Worm (Caenorhabditis elegans) whole organism, L4 larva: ENCODE results near the gene cyp-33C8.

Experiments
- F49E8.2 ChIP-seq: sonication (generic microtip); optimal IDR thresholded peaks from 2 replicates; lab custom pipeline; 2016; ENCODE audit warnings: missing compliant biosample characterization, mild to moderate bottlenecking, missing genetic modification characterization, borderline replicate concordance
- T20F7.1 ChIP-seq: fragments of 200-800 bp; sonication (Bioruptor generic); optimal IDR thresholded peaks from 2 replicates; lab custom pipeline; 2018; ENCODE audit warnings: mild to moderate bottlenecking, missing genetic modification characterization, missing compliant biosample characterization
- T26A8.4 ChIP-seq: fragments of 200-800 bp; sonication (Bioruptor generic); IDR thresholded peaks from 2 replicates; pipeline ENCODE4 v1.3.6; 2022; ENCODE audit warnings: missing genetic modification characterization, missing compliant biosample characterization
- ZK337.2 ChIP-seq: fragments of 200-800 bp; sonication (Bioruptor generic); IDR thresholded peaks from 2 replicates; pipeline ENCODE4 v1.3.6; 2022; ENCODE audit warnings: missing genetic modification reagents, missing genetic modification characterization, missing compliant biosample characterization
- aha-1 ChIP-seq: fragments of 150-350 bp; peaks from one replicate; lab custom pipeline; 2014; ENCODE audit warnings: missing biosample characterization, missing genetic modification characterization
- ceh-20 ChIP-seq: fragments of 200-800 bp; sonication (Bioruptor generic); IDR thresholded peaks from 2 replicates; pipeline ENCODE4 v1.3.6; 2022; ENCODE audit warnings: missing genetic modification reagents, missing genetic modification characterization, missing compliant biosample characterization
- ceh-28 ChIP-seq: fragments of 150-350 bp; optimal IDR thresholded peaks from 2 replicates; lab custom pipeline; 2014; ENCODE audit warnings: missing biosample characterization, missing genetic modification reagents, missing genetic modification characterization
- ceh-44 ChIP-seq: fragments of 200-800 bp; sonication (Bioruptor generic); IDR thresholded peaks from 2 replicates; pipeline ENCODE4 v1.3.6; 2022; ENCODE audit warnings: missing genetic modification reagents, missing genetic modification characterization, missing compliant biosample characterization
- cey-2 ChIP-seq: sonication (generic microtip); optimal IDR thresholded peaks from 3 replicates; lab custom pipeline; 2017; ENCODE audit warnings: missing genetic modification characterization, mild to moderate bottlenecking, missing compliant biosample characterization, antibody characterized with exemption, borderline replicate concordance; ENCODE audit not compliant: insufficient read depth
- dmd-6 ChIP-seq: fragments of 200-800 bp; sonication (Bioruptor generic); IDR thresholded peaks from 2 replicates; pipeline ENCODE4 v1.3.6; 2022; ENCODE audit warnings: missing genetic modification reagents, missing genetic modification characterization, missing compliant biosample characterization
- dmd-9 ChIP-seq: fragments of 200-800 bp; sonication (Bioruptor generic); IDR thresholded peaks from 2 replicates; pipeline ENCODE4 v1.3.6; 2022; ENCODE audit warnings: missing genetic modification reagents, missing genetic modification characterization, missing compliant biosample characterization
- dpl-1 ChIP-seq: fragments of 150-350 bp; optimal IDR thresholded peaks from 2 replicates; lab custom pipeline; 2014; ENCODE audit warnings: missing biosample characterization, missing genetic modification reagents, missing genetic modification characterization
- duxl-1 ChIP-seq: sonication (generic microtip); optimal IDR thresholded peaks from 2 replicates; lab custom pipeline; 2016; ENCODE audit warnings: mild to moderate bottlenecking, missing genetic modification characterization, moderate library complexity, missing compliant biosample characterization; ENCODE audit not compliant: poor library complexity
- egl-43 ChIP-seq: fragments of 200-800 bp; sonication (Bioruptor generic); IDR thresholded peaks from 2 replicates; pipeline ENCODE4 v1.3.6; 2022; ENCODE audit warnings: missing genetic modification reagents, missing genetic modification characterization, missing compliant biosample characterization
- fkh-10 ChIP-seq: fragments of 150-350 bp; optimal IDR thresholded peaks from 2 replicates; lab custom pipeline; 2014; ENCODE audit warnings: missing biosample characterization, missing genetic modification reagents, missing genetic modification characterization
- fos-1 ChIP-seq: fragments of 150-350 bp; optimal IDR thresholded peaks from 2 replicates; lab custom pipeline; 2014; ENCODE audit warnings: missing biosample characterization, missing genetic modification characterization
- jun-1 ChIP-seq: fragments of 150-350 bp; optimal IDR thresholded peaks from 2 replicates; lab custom pipeline; 2014; ENCODE audit warnings: missing biosample characterization, missing genetic modification reagents, missing genetic modification characterization
- lin-15B ChIP-seq: fragments of 150-350 bp; sonication (generic microtip); optimal IDR thresholded peaks from 3 replicates; lab custom pipeline; 2014; ENCODE audit warnings: missing biosample characterization, missing genetic modification characterization
- lin-29 ChIP-seq: fragments of 200-800 bp; sonication (Bioruptor generic); IDR thresholded peaks from 2 replicates; pipeline ENCODE4 v1.3.6; 2022; ENCODE audit warnings: missing genetic modification reagents, missing genetic modification characterization, missing compliant biosample characterization
- lir-3 ChIP-seq: sonication (generic microtip); optimal IDR thresholded peaks from 2 replicates; lab custom pipeline; 2016; ENCODE audit warnings: mild to moderate bottlenecking, missing genetic modification characterization, missing compliant biosample characterization
- mdl-1 ChIP-seq, 2 experiments: fragments of 150-350 bp in 1 of 2; sonication (generic microtip) in 1 of 2; optimal IDR thresholded peaks; 2 replicates each; lab custom pipeline; 2014 to 2017; ENCODE audit warnings: missing biosample characterization in 2 of 2, missing genetic modification characterization in 2 of 2
- mep-1 ChIP-seq: fragments of 150-350 bp; sonication (generic microtip); optimal IDR thresholded peaks from 3 replicates; lab custom pipeline; 2014; ENCODE audit warnings: missing biosample characterization, missing genetic modification characterization
- mxl-2 ChIP-seq: fragments of 200-800 bp; sonication (Bioruptor generic); conservative IDR thresholded peaks from 2 replicates; pipeline ENCODE4 v1.3.6; 2022; ENCODE audit warnings: missing genetic modification reagents, missing genetic modification characterization, missing compliant biosample characterization
- nhr-237 ChIP-seq: sonication (generic microtip); optimal IDR thresholded peaks from 2 replicates; lab custom pipeline; 2017; ENCODE audit warnings: missing biosample characterization, missing genetic modification characterization
- nhr-28 ChIP-seq: fragments of 150-350 bp; optimal IDR thresholded peaks from 2 replicates; lab custom pipeline; 2014; ENCODE audit warnings: missing biosample characterization, missing genetic modification characterization
- nhr-41 ChIP-seq: fragments of 200-800 bp; sonication (Bioruptor generic); IDR thresholded peaks from 2 replicates; pipeline ENCODE4 v1.3.6; 2022; ENCODE audit warnings: missing genetic modification reagents, missing genetic modification characterization, missing compliant biosample characterization
- spr-1 ChIP-seq: sonication (generic microtip); optimal IDR thresholded peaks from 2 replicates; lab custom pipeline; 2016; ENCODE audit warnings: mild to moderate bottlenecking, missing genetic modification characterization, missing compliant biosample characterization
- spr-3 ChIP-seq: fragments of 200-800 bp; sonication (Bioruptor generic); optimal IDR thresholded peaks from 2 replicates; lab custom pipeline; 2018; ENCODE audit warnings: mild to moderate bottlenecking, missing genetic modification characterization, missing compliant biosample characterization
- tra-1 ChIP-seq: fragments of 200-800 bp; sonication (Bioruptor generic); IDR thresholded peaks from 2 replicates; pipeline ENCODE4 v1.3.6; 2022; ENCODE audit warnings: missing genetic modification reagents, missing genetic modification characterization, missing compliant biosample characterization
- unc-39 ChIP-seq: sonication (generic microtip); optimal IDR thresholded peaks from 2 replicates; lab custom pipeline; 2017; ENCODE audit warnings: missing biosample characterization, missing genetic modification characterization
- zfp-2 ChIP-seq: sonication (generic microtip); optimal IDR thresholded peaks from 2 replicates; lab custom pipeline; 2016; ENCODE audit warnings: mild to moderate bottlenecking, missing genetic modification characterization, missing compliant biosample characterization
- zfp-3 ChIP-seq: fragments of 200-800 bp; sonication (Bioruptor generic); conservative IDR thresholded peaks from 2 replicates; pipeline ENCODE4 v1.3.6; 2022; ENCODE audit warnings: missing genetic modification reagents, missing genetic modification characterization, missing compliant biosample characterization
- ztf-7 ChIP-seq: fragments of 150-350 bp; optimal IDR thresholded peaks from 2 replicates; lab custom pipeline; 2014; ENCODE audit warnings: missing biosample characterization, missing genetic modification characterization

The cyp-33C8 gene

DNA sequence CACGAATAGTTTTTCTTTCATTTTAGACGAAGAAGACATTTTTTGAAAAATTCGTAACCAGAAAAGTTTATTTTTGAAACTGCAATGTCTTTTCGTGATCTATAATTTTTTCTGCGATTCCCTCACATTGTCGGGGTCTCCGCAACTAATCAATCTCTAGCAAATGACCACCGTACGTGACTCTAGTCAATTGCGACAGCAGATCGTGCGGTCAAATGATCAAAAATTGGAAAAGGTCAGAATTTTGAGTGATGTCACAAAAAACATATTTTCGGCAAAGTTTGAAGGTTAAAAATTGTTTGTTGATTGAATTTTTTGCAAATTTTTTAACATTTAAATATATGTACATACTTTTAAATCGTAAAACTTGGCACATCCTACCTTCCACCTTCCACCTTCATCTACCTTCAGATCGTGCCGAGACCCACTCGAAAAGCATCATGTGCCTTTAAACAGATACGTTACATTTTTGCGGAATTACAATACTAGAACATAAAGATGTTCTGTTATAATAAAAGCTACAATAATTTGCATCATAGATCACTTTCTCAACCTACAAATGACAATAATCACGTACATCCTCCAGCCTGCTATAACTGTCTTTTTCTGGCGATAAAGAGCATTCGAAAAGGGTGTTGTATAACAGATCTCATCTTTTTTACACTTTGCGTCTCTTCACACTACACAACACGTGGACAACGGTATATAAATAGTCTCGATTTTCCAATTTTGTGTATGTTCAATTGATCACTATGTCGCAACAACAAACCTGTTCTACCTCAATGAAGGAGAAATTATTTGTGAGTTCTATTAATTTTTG, 31.7 kb downstream of the cyp-33C8 start, which contains the start of the genes R08E5.1 and rips-1 (continued):
- peak; percentile 59 for TF ChIP-seq nhr-28 (tag; lab: Kevin White, UChicago)
- TF ChIP-seq mdl-1 (tag; optimal IDR thresholded peaks at IDR 0.05; lab: Kevin White, UChicago): peak in 1 of 2 experiments; percentile 29
- TF ChIP-seq tra-1 (GFP tag; lab: Robert Waterston, UW): no peak
- no peak for TF ChIP-seq dpl-1
- no peak for TF ChIP-seq ZK337.2 (GFP tag; lab: Robert Waterston, UW)

DNA sequence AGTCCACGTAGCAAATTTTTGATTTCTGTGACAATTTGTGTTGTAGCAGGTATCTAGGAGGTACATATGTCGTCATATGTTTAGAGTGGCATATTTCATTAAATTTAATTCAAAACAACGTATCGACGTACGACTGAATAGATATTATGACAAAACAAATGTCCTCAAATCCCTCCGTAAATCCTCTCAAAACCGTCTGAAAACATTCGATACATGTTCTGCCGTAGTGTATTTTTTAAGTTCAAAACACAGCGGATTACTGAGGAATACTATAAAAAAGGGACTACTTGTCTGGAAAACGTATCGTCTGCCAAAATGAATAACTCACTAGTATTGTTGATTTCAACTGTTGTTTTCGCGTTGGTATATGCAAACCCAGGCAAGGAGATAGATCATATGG, 35.1 kb downstream of the cyp-33C8 start, which contains the start of gene R08E5.4:
TSS of gene R08E5.4 (plus strand) at position 301 of the 400 bp plus-strand sequence.
- TF ChIP-seq lir-3 (no peak), F49E8.2 (tag; lab: Kevin White, UChicago) (no peak), dmd-6 (GFP tag; lab: Robert Waterston, UW) (no peak), jun-1 (tag; lab: Kevin White, UChicago) (no peak), duxl-1 (tag; lab: Kevin White, UChicago) (no peak), T20F7.1 (GFP tag; lab: Kevin White, UChicago) (no peak), cey-2 (no peak), dmd-9 (GFP tag; lab: Robert Waterston, UW) (no peak), nhr-41 (no peak), nhr-237 (no peak), spr-3 (GFP tag; lab: Kevin White, UChicago) (no peak), spr-1 (tag; lab: Kevin White, UChicago) (no peak), mep-1 (tag; lab: Kevin White, UChicago) (no peak), fkh-10 (GFP tag; lab: Kevin White, UChicago) (no peak), lin-29 (GFP tag; lab: Robert Waterston, UW) (no peak), T26A8.4 (no peak)

DNA sequence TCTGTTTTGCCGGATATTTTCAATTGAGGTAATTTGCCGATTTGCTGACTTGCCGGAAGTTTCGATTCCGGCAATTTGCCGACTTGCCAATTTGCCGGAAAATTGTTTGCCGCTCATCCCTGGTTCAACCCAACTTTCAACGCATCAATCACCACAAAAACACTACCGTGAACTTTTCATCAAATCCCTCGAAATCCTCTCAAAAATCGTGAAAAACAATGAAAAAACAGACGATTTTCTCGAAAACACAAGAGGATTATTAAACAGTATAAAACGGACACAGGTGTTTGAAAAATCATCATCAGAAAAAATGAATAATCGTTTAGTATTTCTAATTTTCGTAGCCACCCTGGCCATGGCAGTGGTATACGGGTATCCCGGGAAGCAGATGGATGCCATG, 36.4 kb downstream of the cyp-33C8 start, which contains the start of gene Y39H10A.1:
TSS of gene Y39H10A.1 (plus strand) at position 301 of the 400 bp plus-strand sequence.
- TF ChIP-seq aha-1 (tag; lab: Kevin White, UChicago) (peak; percentile 45), fos-1 (tag; lab: Kevin White, UChicago) (no peak), tra-1 (GFP tag; lab: Robert Waterston, UW) (no peak), egl-43 (no peak), T20F7.1 (GFP tag; lab: Kevin White, UChicago) (no peak), ceh-28 (tag; lab: Kevin White, UChicago) (no peak), zfp-3 (GFP tag; lab: Robert Waterston, UW) (no peak)

ce11 chrV:3761829-3762228, 41.5 kb downstream of the cyp-33C8 start:
- TF ChIP-seq ztf-7 (tag; lab: Kevin White, UChicago) (no peak), aha-1 (tag; lab: Kevin White, UChicago) (peak; percentile 90)

ce11 chrV:3760839-3761238, 42.5 kb downstream of the cyp-33C8 start, which contains the start of gene oac-55:
Gene oac-55, plus strand, starts transcription at chrV:3761139.
- TF ChIP-seq unc-39 (tag; lab: Kevin White, UChicago) (no peak), nhr-28 (tag; lab: Kevin White, UChicago) (no peak), lin-15B (tag; lab: Kevin White, UChicago) (no peak), ztf-7 (tag; lab: Kevin White, UChicago) (no peak), duxl-1 (tag; lab: Kevin White, UChicago) (no peak), tra-1 (GFP tag; lab: Robert Waterston, UW) (no peak), fkh-10 (GFP tag; lab: Kevin White, UChicago) (no peak), zfp-2 (tag; lab: Kevin White, UChicago) (no peak), ceh-20 (GFP tag; lab: Robert Waterston, UW) (no peak), mxl-2 (GFP tag; lab: Robert Waterston, UW) (no peak), ceh-44 (GFP tag; lab: Robert Waterston, UW) (no peak)
